Fruit fly (Drosophila melanogaster) whole organism: Measurements from ENCODE around the gene pnt.

Experiments used
- CG8478 ChIP-seq: fragments of >200 bp; optimal IDR thresholded peaks from 2 replicates; lab custom pipeline; 2018; ENCODE audit warnings: inconsistent platforms
- Dll ChIP-seq: fragments of >200 bp; optimal IDR thresholded peaks from 2 replicates; lab custom pipeline; 2017
- EcR ChIP-seq, 2 experiments: fragments of >200 bp; optimal IDR thresholded peaks; 2 replicates each; lab custom pipeline; 2017; ENCODE audit warnings: missing biosample characterization in 2 of 2, missing genetic modification characterization in 2 of 2, missing genetic modification reagents in 2 of 2
- pan ChIP-seq: fragments of >200 bp; optimal IDR thresholded peaks from 2 replicates; lab custom pipeline; 2017
- psq ChIP-seq: fragments of >200 bp; optimal IDR thresholded peaks from 2 replicates; lab custom pipeline; 2017
- usp ChIP-seq: fragments of >200 bp; optimal IDR thresholded peaks from 2 replicates; lab custom pipeline; 2017; ENCODE audit warnings: missing biosample characterization, missing genetic modification characterization, mixed read lengths

pnt gene

DNA sequence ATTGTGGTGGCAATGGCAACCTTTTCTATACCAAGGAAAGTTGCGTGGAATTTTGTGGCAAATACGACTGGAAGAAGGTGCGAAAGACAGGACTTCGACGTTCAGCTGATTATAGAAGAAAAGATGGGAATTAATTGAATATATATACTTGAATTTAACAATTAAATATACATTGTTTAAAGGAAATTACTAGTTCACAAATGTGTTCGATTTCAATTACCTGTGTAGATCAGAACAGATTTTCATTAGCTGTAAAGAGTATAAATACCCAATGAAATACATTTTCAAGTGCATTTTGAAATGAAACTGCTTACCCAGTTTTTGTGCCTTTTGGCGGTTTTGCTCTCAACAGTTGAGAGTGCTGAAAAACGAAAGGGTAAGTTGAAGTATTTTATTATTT, 27.4 kb upstream of the pnt start, which contains the start of gene CG42828:
CG42828 (plus strand) TSS at position 301 of the 400 bp plus-strand sequence.
- TF ChIP-seq CG8478 (lab: Kevin White, UChicago) (no peak), EcR (GFP tag; optimal IDR thresholded peaks at IDR 0.05; lab: Kevin White, UChicago) (no peak), usp (GFP tag; lab: Kevin White, UChicago) (no peak), psq (no peak), pan (lab: Kevin White, UChicago) (no peak), Dll (lab: Kevin White, UChicago) (no peak)

- no peak for TF ChIP-seq EcR (GFP tag; optimal IDR thresholded peaks at IDR 0.05; lab: Kevin White, UChicago)
- no peak for TF ChIP-seq pan (lab: Kevin White, UChicago)
- no peak for TF ChIP-seq Dll (lab: Kevin White, UChicago)
- TF ChIP-seq psq: no peak
- TF ChIP-seq usp (GFP tag; lab: Kevin White, UChicago): no peak
- TF ChIP-seq CG8478 (lab: Kevin White, UChicago): no peak
Observed at dm6 chr3R:23372624-23373023, 26.7 kb upstream of the pnt start, which contains the start of gene CG42827. TSS of gene CG42827 (plus strand) at chr3R:23372924.

- TF ChIP-seq usp (GFP tag; lab: Kevin White, UChicago): no peak
- no peak for TF ChIP-seq Dll (lab: Kevin White, UChicago)
- TF ChIP-seq CG8478 (lab: Kevin White, UChicago): no peak
- TF ChIP-seq EcR (GFP tag; optimal IDR thresholded peaks at IDR 0.05; lab: Kevin White, UChicago): no peak
- TF ChIP-seq pan (lab: Kevin White, UChicago): no peak
- no peak for TF ChIP-seq psq
Observed at dm6 chr3R:23368235-23368634, 22.3 kb upstream of the pnt start.

DNA sequence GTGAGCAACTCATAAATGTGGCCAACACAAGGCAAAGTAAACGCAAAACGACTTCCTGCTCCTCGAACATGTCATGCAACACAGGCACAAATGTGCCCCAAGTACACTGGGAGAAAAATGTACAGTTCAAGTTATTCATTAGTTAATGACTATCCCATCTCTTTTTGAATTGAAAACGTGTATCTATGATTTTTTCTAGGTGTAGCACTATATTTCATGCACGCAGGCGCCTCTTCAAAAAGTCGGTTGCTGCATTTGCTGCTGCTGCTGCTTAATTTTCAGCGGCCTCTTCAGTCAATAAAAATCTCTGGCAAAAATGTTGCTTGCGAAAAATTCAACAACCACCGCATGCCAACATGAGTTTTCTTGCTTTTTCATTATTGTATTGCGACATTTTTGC, 21.6 kb upstream of the pnt start:
- TF ChIP-seq pan (lab: Kevin White, UChicago) (no peak), usp (GFP tag; lab: Kevin White, UChicago) (no peak), Dll (lab: Kevin White, UChicago) (no peak), psq (no peak), CG8478 (lab: Kevin White, UChicago) (no peak), EcR (GFP tag; optimal IDR thresholded peaks at IDR 0.05; lab: Kevin White, UChicago) (no peak)

dm6 chr3R:23365028-23365427, 19.1 kb upstream of the pnt start:
- TF ChIP-seq pan (lab: Kevin White, UChicago) (no peak), EcR (GFP tag; optimal IDR thresholded peaks at IDR 0.05; lab: Kevin White, UChicago) (no peak), Dll (lab: Kevin White, UChicago) (no peak), psq (no peak), usp (GFP tag; lab: Kevin White, UChicago) (no peak), CG8478 (lab: Kevin White, UChicago) (no peak)

dm6 chr3R:23363515-23364124, 17.7 kb upstream of the pnt start, which contains the start of gene CG4408:
TSS of gene CG4408 (minus strand) at chr3R:23363574.
- TF ChIP-seq pan (lab: Kevin White, UChicago): peak; percentile 91
- TF ChIP-seq psq: no peak

DNA sequence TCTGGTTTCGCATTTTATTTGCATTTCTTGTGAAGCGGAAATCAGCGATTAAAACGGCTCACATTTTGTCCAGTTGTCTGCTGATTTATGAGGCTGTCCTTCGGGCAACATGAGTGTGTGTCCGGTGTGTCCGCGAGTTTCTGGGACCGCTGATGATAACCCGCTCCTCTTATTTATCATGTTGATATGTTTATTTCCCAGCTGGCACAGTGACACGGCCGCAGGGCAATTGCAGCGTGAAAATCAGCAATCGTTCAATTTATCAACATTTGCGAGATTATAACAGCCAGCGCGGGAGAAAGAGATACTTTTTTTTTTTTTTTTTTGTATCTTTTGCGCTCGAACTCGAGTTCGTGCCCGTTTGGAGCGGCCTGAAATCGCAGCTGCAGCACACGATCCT, 14.4 kb upstream of the pnt start:
- no peak for TF ChIP-seq EcR (GFP tag; optimal IDR thresholded peaks at IDR 0.05; lab: Kevin White, UChicago)
- no peak for TF ChIP-seq CG8478 (lab: Kevin White, UChicago)
- TF ChIP-seq pan (lab: Kevin White, UChicago): no peak
- TF ChIP-seq usp (GFP tag; lab: Kevin White, UChicago): no peak
- no peak for TF ChIP-seq psq
- no peak for TF ChIP-seq Dll (lab: Kevin White, UChicago)

- TF ChIP-seq pan (lab: Kevin White, UChicago) (no peak), usp (GFP tag; lab: Kevin White, UChicago) (no peak), CG8478 (lab: Kevin White, UChicago) (no peak), EcR (GFP tag; optimal IDR thresholded peaks at IDR 0.05; lab: Kevin White, UChicago) (no peak), Dll (lab: Kevin White, UChicago) (no peak), psq (no peak)
Observed at dm6 chr3R:23359420-23359819, 13.5 kb upstream of the pnt start.

DNA sequence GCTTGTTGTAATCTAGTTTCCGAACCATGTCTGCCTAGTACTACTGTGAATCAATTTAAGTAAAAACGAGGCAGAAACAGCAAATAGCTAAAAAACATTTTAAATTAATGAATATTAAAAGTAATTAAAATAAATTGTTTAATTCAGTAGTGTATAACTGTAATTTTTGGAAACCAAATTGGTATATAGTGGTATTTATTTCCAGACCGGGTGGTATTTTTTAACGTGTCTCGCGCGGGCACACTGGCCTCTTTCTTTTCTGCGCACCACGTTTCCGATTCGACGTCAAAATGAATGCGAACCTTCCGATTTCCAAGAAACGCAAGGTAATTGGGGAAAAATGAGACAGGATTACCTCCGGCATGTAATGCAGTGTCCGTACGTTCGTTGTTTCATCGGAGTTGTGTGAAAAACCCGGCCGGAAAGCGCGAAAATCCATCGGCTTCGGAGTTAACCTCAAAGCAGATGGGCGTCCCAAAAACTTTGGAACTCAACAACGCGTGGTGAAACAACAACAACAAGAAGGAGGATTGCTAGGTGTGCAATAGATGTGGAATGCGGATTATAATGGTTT, 12.7 kb upstream of the pnt start, which contains the start of gene RpS3:
RpS3 (plus strand) TSS at position 248 of the 574 bp plus-strand sequence.
- TF ChIP-seq EcR (GFP tag; optimal IDR thresholded peaks at IDR 0.05; lab: Kevin White, UChicago) (no peak), usp (GFP tag; lab: Kevin White, UChicago) (no peak), psq (no peak), pan (lab: Kevin White, UChicago) (no peak), CG8478 (lab: Kevin White, UChicago) (no peak), Dll (lab: Kevin White, UChicago) (no peak)

- TF ChIP-seq pan (lab: Kevin White, UChicago): peak; percentile 86
- no peak for TF ChIP-seq Dll (lab: Kevin White, UChicago)
Observed at dm6 chr3R:23356920-23357386, 11.0 kb upstream of the pnt start.

dm6 chr3R:23355829-23356738, 10.1 kb upstream of the pnt start, which contains the start of the genes ATPsynCF6 and Sec13:
TSS of gene ATPsynCF6 (minus strand) at chr3R:23356064.
TSS of gene Sec13 (plus strand) at chr3R:23356278.
- TF ChIP-seq EcR (GFP tag; optimal IDR thresholded peaks at IDR 0.05; lab: Kevin White, UChicago) (no peak), Dll (lab: Kevin White, UChicago) (no peak), psq (no peak), pan (lab: Kevin White, UChicago) (no peak)
